Worm (Caenorhabditis elegans) whole organism, early embryonic: ENCODE results near the gene nhr-14.

Experiments
- B0310.2 ChIP-seq: sonication (generic microtip); optimal IDR thresholded peaks from 2 replicates; lab custom pipeline; 2016; ENCODE audit warnings: mild to moderate bottlenecking, missing genetic modification characterization, missing compliant biosample characterization
- F13C5.2 ChIP-seq: sonication (generic microtip); optimal IDR thresholded peaks from 2 replicates; lab custom pipeline; 2017; ENCODE audit warnings: mild to moderate bottlenecking, missing genetic modification characterization, inconsistent platforms, missing compliant biosample characterization
- aly-1 ChIP-seq: sonication (generic microtip); optimal IDR thresholded peaks from 2 replicates; lab custom pipeline; 2016; ENCODE audit warnings: missing genetic modification characterization, missing compliant biosample characterization
- ama-1 ChIP-seq: fragments of 150-350 bp; optimal IDR thresholded peaks from 2 replicates; lab custom pipeline; 2014
- ceh-36 ChIP-seq: sonication (generic microtip); optimal IDR thresholded peaks from 2 replicates; lab custom pipeline; 2016; ENCODE audit warnings: missing genetic modification characterization, inconsistent platforms, missing compliant biosample characterization
- ets-7 ChIP-seq: sonication (generic microtip); optimal IDR thresholded peaks from 2 replicates; lab custom pipeline; 2016; ENCODE audit warnings: missing genotype, missing genetic modification characterization, missing compliant biosample characterization
- flt-1 ChIP-seq: fragments of 200-800 bp; sonication (Bioruptor generic); IDR thresholded peaks from 2 replicates; pipeline ENCODE4 v1.3.6; 2022; ENCODE audit warnings: missing genetic modification characterization, missing compliant biosample characterization
- hmbx-1 ChIP-seq: sonication (generic microtip); optimal IDR thresholded peaks from 2 replicates; lab custom pipeline; 2016; ENCODE audit warnings: mild to moderate bottlenecking, missing genetic modification characterization, missing compliant biosample characterization
- hmg-4 ChIP-seq: fragments of 200-800 bp; sonication (Bioruptor generic); optimal IDR thresholded peaks from 2 replicates; lab custom pipeline; 2018; ENCODE audit warnings: mild to moderate bottlenecking, missing genetic modification characterization, missing compliant biosample characterization
- hnd-1 ChIP-seq: sonication (generic microtip); optimal IDR thresholded peaks from 2 replicates; lab custom pipeline; 2016; ENCODE audit warnings: missing genetic modification characterization, missing compliant biosample characterization
- pes-1 ChIP-seq: fragments of 200-800 bp; sonication (Bioruptor generic); IDR thresholded peaks from 2 replicates; pipeline ENCODE4 v1.3.6; 2022; ENCODE audit warnings: missing genetic modification reagents, missing genetic modification characterization, missing compliant biosample characterization
- scrt-1 ChIP-seq: fragments of 200-800 bp; sonication (Bioruptor generic); IDR thresholded peaks from 2 replicates; pipeline ENCODE4 v1.3.6; 2022; ENCODE audit warnings: missing genetic modification characterization, missing compliant biosample characterization
- sea-1 ChIP-seq: fragments of 200-800 bp; sonication (Bioruptor generic); conservative IDR thresholded peaks from 2 replicates; pipeline ENCODE4 v1.3.6; 2022; ENCODE audit warnings: missing genetic modification characterization, missing compliant biosample characterization
- tbx-11 ChIP-seq: fragments of 200-800 bp; sonication (Bioruptor generic); IDR thresholded peaks from 2 replicates; pipeline ENCODE4 v1.3.6; 2022; ENCODE audit warnings: missing genetic modification characterization, missing compliant biosample characterization
- tbx-37 ChIP-seq: fragments of 200-800 bp; sonication (Bioruptor generic); conservative IDR thresholded peaks from 2 replicates; pipeline ENCODE4 v1.3.6; 2022; ENCODE audit warnings: missing genetic modification reagents, missing genetic modification characterization, missing compliant biosample characterization
- tra-4 ChIP-seq: sonication (generic microtip); optimal IDR thresholded peaks from 2 replicates; lab custom pipeline; 2017; ENCODE audit warnings: missing genetic modification characterization, missing compliant biosample characterization

The nhr-14 gene

ce11 chrX:8483951-8484350 lies 8.0 kb upstream of the nhr-14 start:
- TF ChIP-seq ceh-36 (tag; lab: Kevin White, UChicago), result no peak

ce11 chrX:8481716-8482115 lies 5.7 kb upstream of the nhr-14 start:
- TF ChIP-seq F13C5.2 (tag; lab: Kevin White, UChicago), result no peak

ce11 chrX:8479050-8479449 lies 3.1 kb upstream of the nhr-14 start:
- TF ChIP-seq tbx-37 (GFP tag; lab: Robert Waterston, UW), result no peak

ce11 chrX:8477048-8477806 lies 1.2 kb upstream of the nhr-14 start:
- no peak for TF ChIP-seq ama-1 (lab: Kevin White, UChicago)
- no peak for TF ChIP-seq sea-1 (GFP tag; lab: Robert Waterston, UW)
- no peak for TF ChIP-seq B0310.2
- no peak for TF ChIP-seq pes-1 (GFP tag; lab: Robert Waterston, UW)
- no peak for TF ChIP-seq aly-1 (tag; lab: Kevin White, UChicago)
- TF ChIP-seq hnd-1 (tag; lab: Kevin White, UChicago), result no peak
- no peak for TF ChIP-seq tbx-37 (GFP tag; lab: Robert Waterston, UW)
- no peak for TF ChIP-seq ceh-36 (tag; lab: Kevin White, UChicago)
- TF ChIP-seq F13C5.2 (tag; lab: Kevin White, UChicago), result no peak
- no peak for TF ChIP-seq scrt-1
- TF ChIP-seq tbx-11, result no peak
- TF ChIP-seq ets-7 (tag; lab: Kevin White, UChicago), result no peak
- no peak for TF ChIP-seq tra-4 (tag; lab: Kevin White, UChicago)
- no peak for TF ChIP-seq flt-1 (GFP tag; lab: Robert Waterston, UW)
- TF ChIP-seq hmbx-1 (tag; lab: Kevin White, UChicago), result no peak

- TF ChIP-seq tbx-37 (GFP tag; lab: Robert Waterston, UW), result no peak
- TF ChIP-seq scrt-1, result no peak
- TF ChIP-seq ets-7 (tag; lab: Kevin White, UChicago), result no peak
- no peak for TF ChIP-seq ceh-36 (tag; lab: Kevin White, UChicago)
- no peak for TF ChIP-seq aly-1 (tag; lab: Kevin White, UChicago)
- no peak for TF ChIP-seq flt-1 (GFP tag; lab: Robert Waterston, UW)
- TF ChIP-seq hmg-4 (GFP tag; lab: Kevin White, UChicago), result no peak
- no peak for TF ChIP-seq hmbx-1 (tag; lab: Kevin White, UChicago)
- no peak for TF ChIP-seq pes-1 (GFP tag; lab: Robert Waterston, UW)
- no peak for TF ChIP-seq sea-1 (GFP tag; lab: Robert Waterston, UW)
- TF ChIP-seq B0310.2, result no peak
- TF ChIP-seq ama-1 (lab: Kevin White, UChicago), result no peak
These were observed 330 bp upstream of the nhr-14 start for ce11 chrX:8476308-8476707.

ce11 chrX:8475142-8475541 lies 836 bp downstream of the nhr-14 start:
- TF ChIP-seq hnd-1 (tag; lab: Kevin White, UChicago) (no peak), ama-1 (lab: Kevin White, UChicago) (no peak), tbx-11 (no peak)

ce11 chrX:8473468-8473867 lies 2.5 kb downstream of the nhr-14 start:
- TF ChIP-seq F13C5.2 (tag; lab: Kevin White, UChicago), result no peak
- TF ChIP-seq hmbx-1 (tag; lab: Kevin White, UChicago), result no peak
- no peak for TF ChIP-seq tbx-11
- TF ChIP-seq pes-1 (GFP tag; lab: Robert Waterston, UW), result no peak
- no peak for TF ChIP-seq hmg-4 (GFP tag; lab: Kevin White, UChicago)
- TF ChIP-seq ceh-36 (tag; lab: Kevin White, UChicago), result no peak
- TF ChIP-seq tra-4 (tag; lab: Kevin White, UChicago), result no peak

- TF ChIP-seq scrt-1 (no peak), tbx-11 (no peak), hmg-4 (GFP tag; lab: Kevin White, UChicago) (no peak), pes-1 (GFP tag; lab: Robert Waterston, UW) (no peak), hnd-1 (tag; lab: Kevin White, UChicago) (no peak), tbx-37 (GFP tag; lab: Robert Waterston, UW) (no peak), ama-1 (lab: Kevin White, UChicago) (no peak), ceh-36 (tag; lab: Kevin White, UChicago) (no peak), aly-1 (tag; lab: Kevin White, UChicago) (no peak), hmbx-1 (tag; lab: Kevin White, UChicago) (no peak)
These were observed 5.7 kb downstream of the nhr-14 start, which contains the start of gene mec-10 for ce11 chrX:8470126-8470772. mec-10 (minus strand) TSS chrX:8470314.
